Worm (Caenorhabditis elegans) whole organism, L2 larva: Measurements from ENCODE around the gene F41C3.7.

Experiments
- C34F6.9 ChIP-seq: fragments of 150-350 bp; optimal IDR thresholded peaks from 2 replicates; lab custom pipeline; 2014; ENCODE audit warnings: missing biosample characterization, missing genetic modification characterization
- F13H6.1 ChIP-seq: sonication (generic microtip); optimal IDR thresholded peaks from 2 replicates; lab custom pipeline; 2016; ENCODE audit warnings: missing genetic modification characterization, missing compliant biosample characterization
- ZK546.5 ChIP-seq: sonication (generic microtip); optimal IDR thresholded peaks from 2 replicates; lab custom pipeline; 2017; ENCODE audit warnings: missing biosample characterization, missing genetic modification characterization
- aly-2 ChIP-seq: fragments of 150-350 bp; optimal IDR thresholded peaks from 2 replicates; lab custom pipeline; 2014; ENCODE audit warnings: missing biosample characterization, missing genetic modification characterization
- ama-1 ChIP-seq: fragments of 150-350 bp; optimal IDR thresholded peaks from 2 replicates; lab custom pipeline; 2018; ENCODE audit warnings: inconsistent platforms
- blmp-1 ChIP-seq: sonication (generic microtip); optimal IDR thresholded peaks from 2 replicates; lab custom pipeline; 2017; ENCODE audit warnings: missing genetic modification characterization, mild to moderate bottlenecking, missing compliant biosample characterization, antibody characterized with exemption, moderate library complexity; ENCODE audit not compliant: insufficient read depth
- ceh-16 ChIP-seq: fragments of 150-350 bp; optimal IDR thresholded peaks from 2 replicates; lab custom pipeline; 2014; ENCODE audit warnings: missing biosample characterization, missing genetic modification characterization
- dmd-4 ChIP-seq: sonication (generic microtip); optimal IDR thresholded peaks from 2 replicates; lab custom pipeline; 2017; ENCODE audit warnings: missing biosample characterization, missing genetic modification characterization
- egl-27 ChIP-seq: sonication (generic microtip); optimal IDR thresholded peaks from 3 replicates; lab custom pipeline; 2017; ENCODE audit warnings: missing biosample characterization, missing genetic modification reagents, missing genetic modification characterization
- elt-1 ChIP-seq: fragments of 150-350 bp; optimal IDR thresholded peaks from 2 replicates; lab custom pipeline; 2014; ENCODE audit warnings: missing biosample characterization, missing genetic modification characterization
- elt-3 ChIP-seq: sonication (generic microtip); optimal IDR thresholded peaks from 2 replicates; lab custom pipeline; 2017; ENCODE audit warnings: missing biosample characterization, missing genetic modification characterization
- fos-1 ChIP-seq: fragments of 150-350 bp; optimal IDR thresholded peaks from 2 replicates; lab custom pipeline; 2014; ENCODE audit warnings: missing biosample characterization, missing genetic modification characterization
- lin-11 ChIP-seq: fragments of 150-350 bp; sonication (generic microtip); optimal IDR thresholded peaks from 2 replicates; lab custom pipeline; 2014; ENCODE audit warnings: missing biosample characterization, missing genetic modification characterization, inconsistent platforms, mixed read lengths
- mbf-1 ChIP-seq: sonication (generic microtip); optimal IDR thresholded peaks from 2 replicates; lab custom pipeline; 2017; ENCODE audit warnings: missing biosample characterization, missing genetic modification characterization
- mdl-1 ChIP-seq, 2 experiments: fragments of 150-350 bp in 1 of 2; sonication (generic microtip) in 1 of 2; optimal IDR thresholded peaks; 2 replicates each; lab custom pipeline; 2017; ENCODE audit warnings: missing biosample characterization in 2 of 2, missing genetic modification characterization in 2 of 2
- nhr-11 ChIP-seq: fragments of 150-350 bp; optimal IDR thresholded peaks from 2 replicates; lab custom pipeline; 2014; ENCODE audit warnings: missing biosample characterization, missing genetic modification characterization
- nhr-12 ChIP-seq: fragments of 150-350 bp; optimal IDR thresholded peaks from 2 replicates; lab custom pipeline; 2014; ENCODE audit warnings: missing biosample characterization, missing genetic modification characterization
- nhr-23 ChIP-seq: fragments of 150-350 bp; optimal IDR thresholded peaks from 2 replicates; lab custom pipeline; 2014; ENCODE audit warnings: missing biosample characterization, missing genetic modification reagents, missing genetic modification characterization
- nhr-237 ChIP-seq: fragments of 150-350 bp; optimal IDR thresholded peaks from 2 replicates; lab custom pipeline; 2014; ENCODE audit warnings: missing biosample characterization, missing genetic modification characterization
- sma-3 ChIP-seq: sonication (generic microtip); optimal IDR thresholded peaks from 2 replicates; lab custom pipeline; 2016; ENCODE audit warnings: missing genetic modification reagents, missing genetic modification characterization, missing compliant biosample characterization
- snpc-4 ChIP-seq: fragments of 150-350 bp; optimal IDR thresholded peaks from 2 replicates; lab custom pipeline; 2014; ENCODE audit warnings: missing biosample characterization, missing genetic modification characterization
- unc-39 ChIP-seq: fragments of 150-350 bp; optimal IDR thresholded peaks from 2 replicates; lab custom pipeline; 2014; ENCODE audit warnings: missing biosample characterization, missing genetic modification characterization
- unc-55 ChIP-seq: fragments of 150-350 bp; sonication (generic microtip); optimal IDR thresholded peaks from 3 replicates; lab custom pipeline; 2014; ENCODE audit warnings: missing biosample characterization, missing genetic modification reagents, missing genetic modification characterization
- unc-62 ChIP-seq: fragments of 150-350 bp; optimal IDR thresholded peaks from 2 replicates; lab custom pipeline; 2014; ENCODE audit warnings: missing biosample characterization, missing genetic modification reagents, missing genetic modification characterization
- zag-1 ChIP-seq: fragments of 150-350 bp; optimal IDR thresholded peaks from 2 replicates; lab custom pipeline; 2014; ENCODE audit warnings: missing biosample characterization, missing genetic modification characterization
- ztf-4 ChIP-seq: fragments of 150-350 bp; optimal IDR thresholded peaks from 2 replicates; lab custom pipeline; 2014; ENCODE audit warnings: missing biosample characterization, missing genetic modification characterization

F41C3.7 gene

ce11 chrII:4784436-4784835, 54.6 kb downstream of the F41C3.7 start, which contains the start of gene nep-12:
Gene nep-12, minus strand, starts transcription at chrII:4784536.
- no peak for TF ChIP-seq aly-2 (tag; lab: Kevin White, UChicago)
- TF ChIP-seq C34F6.9 (tag; lab: Kevin White, UChicago): no peak
- no peak for TF ChIP-seq elt-3 (tag; lab: Kevin White, UChicago)
- no peak for TF ChIP-seq egl-27
- TF ChIP-seq lin-11: no peak
- TF ChIP-seq dmd-4 (tag; lab: Kevin White, UChicago): no peak
- TF ChIP-seq unc-39: no peak
- no peak for TF ChIP-seq snpc-4
- no peak for TF ChIP-seq blmp-1 (tag; lab: Kevin White, UChicago)
- TF ChIP-seq nhr-11 (tag; lab: Kevin White, UChicago): no peak
- no peak for TF ChIP-seq ztf-4 (tag; lab: Kevin White, UChicago)
- TF ChIP-seq nhr-12 (tag; lab: Kevin White, UChicago): no peak
- no peak for TF ChIP-seq ama-1 (lab: Kevin White, UChicago)
- no peak for TF ChIP-seq zag-1
- no peak for TF ChIP-seq F13H6.1 (tag; lab: Kevin White, UChicago)
- no peak for TF ChIP-seq unc-62 (GFP tag; lab: Kevin White, UChicago)
- TF ChIP-seq sma-3 (GFP tag; lab: Kevin White, UChicago): no peak
- TF ChIP-seq, all 48 proteins: peak for 0

ce11 chrII:4786181-4786580, 56.3 kb downstream of the F41C3.7 start, which contains the start of gene msp-3:
Gene msp-3, minus strand, starts transcription at chrII:4786281.
- TF ChIP-seq ama-1 (lab: Kevin White, UChicago) (no peak), mbf-1 (tag; lab: Kevin White, UChicago) (no peak), nhr-23 (tag; lab: Kevin White, UChicago) (no peak), elt-1 (no peak), ZK546.5 (tag; lab: Kevin White, UChicago) (no peak), mdl-1 (tag; optimal IDR thresholded peaks at IDR 0.05; lab: Kevin White, UChicago) (no peak), C34F6.9 (tag; lab: Kevin White, UChicago) (no peak), nhr-237 (tag; lab: Kevin White, UChicago) (no peak), ceh-16 (tag; lab: Kevin White, UChicago) (no peak), egl-27 (no peak), unc-55 (GFP tag; lab: Kevin White, UChicago) (no peak), blmp-1 (tag; lab: Kevin White, UChicago) (no peak), ztf-4 (tag; lab: Kevin White, UChicago) (no peak), fos-1 (tag; lab: Kevin White, UChicago) (no peak)
